Worm (Caenorhabditis elegans): ENCODE measurements around the gene exc-9.

The exc-9 gene

ce11 chrIV:7897443-7897842 is 43.4 kb downstream of the exc-9 start, which contains the start of gene ilys-4:
TSS of gene ilys-4 (minus strand) at chrIV:7897543.
- TF ChIP-seq him-1 (tag; optimal IDR thresholded peaks at IDR 0.05) (no peak), dao-5 (tag; optimal IDR thresholded peaks at IDR 0.05) (no peak), W03F9.2 (tag; optimal IDR thresholded peaks at IDR 0.05) (no peak)
